Fruit fly (Drosophila melanogaster): ENCODE measurements around the gene Smvt.

dm6 chr3R:31805228-31805738 is 43.9 kb upstream of the Smvt start, which contains the start of the genes CG42233 and CG1971:
- TF ChIP-seq h (optimal IDR thresholded peaks at IDR 0.05) (no peak), psq (optimal IDR thresholded peaks at IDR 0.05) (no peak), ttk (optimal IDR thresholded peaks at IDR 0.05) (no peak), insv (optimal IDR thresholded peaks at IDR 0.05) (no peak), Sin3A (optimal IDR thresholded peaks at IDR 0.05) (no peak)
